Fruit fly (Drosophila melanogaster) whole organism: ENCODE results near the gene c-cup.

Experiments used
- CG8478 ChIP-seq: fragments of >200 bp; optimal IDR thresholded peaks from 2 replicates; lab custom pipeline; 2018; ENCODE audit warnings: inconsistent platforms
- Dll ChIP-seq: fragments of >200 bp; optimal IDR thresholded peaks from 2 replicates; lab custom pipeline; 2017
- EcR ChIP-seq, 2 experiments: fragments of >200 bp; optimal IDR thresholded peaks; 2 replicates each; lab custom pipeline; 2017; ENCODE audit warnings: missing biosample characterization in 2 of 2, missing genetic modification characterization in 2 of 2, missing genetic modification reagents in 2 of 2
- pan ChIP-seq: fragments of >200 bp; optimal IDR thresholded peaks from 2 replicates; lab custom pipeline; 2017
- psq ChIP-seq: fragments of >200 bp; optimal IDR thresholded peaks from 2 replicates; lab custom pipeline; 2017
- usp ChIP-seq: fragments of >200 bp; optimal IDR thresholded peaks from 2 replicates; lab custom pipeline; 2017; ENCODE audit warnings: missing biosample characterization, missing genetic modification characterization, mixed read lengths

Gene c-cup

DNA sequence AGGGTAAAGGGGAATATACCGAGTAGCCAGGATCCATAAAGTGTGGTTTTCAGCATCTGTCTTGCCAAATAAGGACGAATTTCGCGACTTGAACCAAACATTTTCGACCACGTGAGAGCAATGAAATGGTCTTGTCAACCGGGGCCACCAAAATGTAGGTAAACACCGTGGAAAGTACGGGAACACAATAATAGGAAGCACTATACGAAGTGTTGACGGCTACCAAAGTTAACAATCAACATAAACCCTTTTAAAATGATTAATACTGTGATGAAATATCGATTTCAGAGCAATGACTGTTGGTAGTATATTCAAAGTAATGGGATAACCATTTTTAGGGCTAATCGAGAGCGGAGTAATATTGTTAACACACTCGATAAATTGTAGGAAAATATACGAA, 39.2 kb downstream of the c-cup start, which contains the start of gene Gr22b:
TSS of gene Gr22b (minus strand) at position 101 of the 400 bp plus-strand sequence.
- no peak for TF ChIP-seq Dll (lab: Kevin White, UChicago)
- no peak for TF ChIP-seq psq (lab: Kevin White, UChicago)
- no peak for TF ChIP-seq CG8478 (lab: Kevin White, UChicago)
- TF ChIP-seq pan (lab: Kevin White, UChicago), result no peak
- TF ChIP-seq usp (GFP tag; lab: Kevin White, UChicago), result no peak
- no peak for TF ChIP-seq EcR (GFP tag; optimal IDR thresholded peaks at IDR 0.05; lab: Kevin White, UChicago)

DNA sequence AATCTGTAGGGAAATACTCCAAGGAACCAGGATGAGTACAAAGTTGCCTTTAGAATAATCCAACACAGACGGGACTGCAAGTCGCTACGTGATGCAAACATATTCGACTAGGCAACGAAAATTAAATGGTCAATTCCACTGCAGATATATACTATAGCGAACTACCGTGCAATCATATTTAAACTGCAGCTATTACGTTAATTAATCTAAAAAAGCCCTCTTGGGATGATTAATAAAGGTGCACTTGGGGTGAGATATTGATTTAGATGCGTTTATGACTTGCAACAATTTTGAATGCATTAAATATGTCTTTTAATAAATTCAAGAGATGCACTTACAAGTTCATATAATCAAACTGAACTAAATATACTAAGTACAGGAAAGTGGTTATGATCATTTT, 40.6 kb downstream of the c-cup start, which contains the start of gene Gr22c:
TSS of gene Gr22c (minus strand) at position 101 of the 400 bp plus-strand sequence.
- TF ChIP-seq usp (GFP tag; lab: Kevin White, UChicago) (no peak), psq (lab: Kevin White, UChicago) (no peak), CG8478 (lab: Kevin White, UChicago) (no peak), EcR (GFP tag; optimal IDR thresholded peaks at IDR 0.05; lab: Kevin White, UChicago) (no peak)

DNA sequence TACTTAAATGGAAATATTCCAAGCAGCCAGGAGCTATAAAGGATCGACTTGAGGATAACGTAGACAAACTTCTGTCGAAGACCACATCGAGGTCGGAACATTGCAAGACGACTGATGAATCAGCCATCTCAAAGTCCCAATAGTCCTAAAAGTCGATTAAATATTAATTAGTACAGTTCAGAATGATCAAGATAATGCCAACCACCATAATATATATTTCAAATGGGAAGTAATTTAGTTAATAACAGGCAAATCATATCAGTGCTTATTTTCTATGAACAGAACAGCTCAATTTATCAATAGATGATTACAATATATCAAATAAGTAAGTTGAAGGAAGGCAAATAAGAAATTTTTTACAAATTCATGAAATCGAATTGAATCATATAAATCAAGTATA, 42.1 kb downstream of the c-cup start, which contains the start of gene Gr22d:
TSS of gene Gr22d (minus strand) at position 101 of the 400 bp plus-strand sequence.
- TF ChIP-seq EcR (GFP tag; optimal IDR thresholded peaks at IDR 0.05; lab: Kevin White, UChicago), result no peak
- no peak for TF ChIP-seq Dll (lab: Kevin White, UChicago)
- TF ChIP-seq pan (lab: Kevin White, UChicago), result no peak
- no peak for TF ChIP-seq psq (lab: Kevin White, UChicago)
- TF ChIP-seq CG8478 (lab: Kevin White, UChicago), result no peak
- no peak for TF ChIP-seq usp (GFP tag; lab: Kevin White, UChicago)

DNA sequence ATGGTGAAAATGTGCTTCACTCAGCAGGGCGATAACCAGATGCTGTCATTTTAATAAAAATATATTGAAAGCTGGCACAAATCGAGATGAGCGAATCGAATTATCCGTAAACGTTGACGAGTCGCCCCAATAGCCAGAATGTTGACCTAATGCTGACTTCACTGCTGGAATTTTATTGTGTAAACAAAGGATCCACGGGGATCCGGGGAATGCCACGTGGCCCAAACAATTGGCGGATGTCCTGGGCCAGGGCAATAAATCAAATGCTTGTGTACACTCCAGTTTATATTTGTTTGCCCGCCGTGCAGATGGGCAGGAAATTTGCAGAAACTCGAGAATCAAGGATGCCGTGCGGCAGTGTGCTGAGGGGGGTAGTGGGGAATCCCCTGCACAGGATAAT, 44.4 kb downstream of the c-cup start:
- no peak for TF ChIP-seq Dll (lab: Kevin White, UChicago)
- no peak for TF ChIP-seq psq (lab: Kevin White, UChicago)
- no peak for TF ChIP-seq pan (lab: Kevin White, UChicago)
- no peak for TF ChIP-seq usp (GFP tag; lab: Kevin White, UChicago)
- no peak for TF ChIP-seq EcR (GFP tag; optimal IDR thresholded peaks at IDR 0.05; lab: Kevin White, UChicago)
- no peak for TF ChIP-seq CG8478 (lab: Kevin White, UChicago)

DNA sequence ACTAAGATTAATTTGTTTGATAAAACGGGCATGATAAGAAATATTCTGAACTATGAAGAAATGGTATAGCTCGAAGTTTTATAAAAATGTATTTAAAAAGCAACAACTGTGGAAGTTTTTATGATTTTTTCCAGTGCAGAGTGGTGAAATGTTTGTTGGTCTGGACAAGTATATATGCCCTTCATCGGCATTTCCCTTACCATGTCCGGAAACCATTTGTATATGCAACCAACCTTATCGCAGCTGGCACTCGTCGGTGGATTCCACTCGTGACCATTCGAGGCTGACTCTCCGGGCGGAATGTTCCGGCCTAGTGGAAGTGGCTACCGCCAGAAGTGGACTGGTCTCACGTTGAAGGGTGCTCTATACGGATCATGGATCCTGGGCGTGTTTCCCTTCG, 48.6 kb downstream of the c-cup start, which contains the start of gene Gr22e:
TSS of gene Gr22e (plus strand) at position 301 of the 400 bp plus-strand sequence.
- TF ChIP-seq Dll (lab: Kevin White, UChicago) (no peak), psq (lab: Kevin White, UChicago) (no peak), pan (lab: Kevin White, UChicago) (no peak), usp (GFP tag; lab: Kevin White, UChicago) (no peak), EcR (GFP tag; optimal IDR thresholded peaks at IDR 0.05; lab: Kevin White, UChicago) (no peak), CG8478 (lab: Kevin White, UChicago) (no peak)
